Fruit fly (Drosophila melanogaster): ENCODE measurements around the gene CG44000.

DNA sequence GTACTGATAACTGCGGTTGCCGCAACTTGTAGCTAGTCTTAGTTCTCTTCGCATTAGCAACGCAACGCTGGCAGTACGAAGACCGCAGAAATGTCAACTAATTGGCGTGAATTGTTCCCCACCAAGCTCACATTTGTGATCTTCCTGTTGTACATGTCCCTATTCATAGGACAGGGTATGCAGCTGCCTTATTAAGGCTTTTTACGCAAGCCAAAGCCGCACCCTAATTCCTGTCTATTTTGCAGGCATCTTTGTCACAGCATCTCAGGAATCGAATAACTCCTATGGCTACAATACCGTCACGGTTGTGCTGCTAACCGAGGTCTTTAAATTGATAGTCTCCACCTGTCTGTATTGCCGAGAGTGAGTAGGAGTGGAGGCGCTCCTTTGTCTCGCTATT, 9.9 kb downstream of the CG44000 start, which contains the start of gene eIF3h:
- TF ChIP-seq Vsx2 (GFP tag; optimal IDR thresholded peaks at IDR 0.05; ENCODE audit: partially characterized antibody) (no peak), brk (GFP tag; optimal IDR thresholded peaks at IDR 0.05) (no peak), psq (GFP tag; optimal IDR thresholded peaks at IDR 0.05) (no peak), Abd-B (GFP tag; optimal IDR thresholded peaks at IDR 0.05) (no peak), HLH106 (tag; optimal IDR thresholded peaks at IDR 0.05) (no peak), Dfd (GFP tag; optimal IDR thresholded peaks at IDR 0.05) (no peak), OdsH (GFP tag; optimal IDR thresholded peaks at IDR 0.05) (no peak), ey (GFP tag; optimal IDR thresholded peaks at IDR 0.05) (no peak)
